Worm (Caenorhabditis elegans) whole organism, L2 larva: ENCODE data around the gene srd-4.

Experiments
- C34F6.9 ChIP-seq: fragments of 150-350 bp; optimal IDR thresholded peaks from 2 replicates; lab custom pipeline; 2014; ENCODE audit warnings: missing biosample characterization, missing genetic modification characterization
- F13H6.1 ChIP-seq: sonication (generic microtip); optimal IDR thresholded peaks from 2 replicates; lab custom pipeline; 2016; ENCODE audit warnings: missing genetic modification characterization, missing compliant biosample characterization
- R02D3.7 ChIP-seq: fragments of 150-350 bp; optimal IDR thresholded peaks from 2 replicates; lab custom pipeline; 2014; ENCODE audit warnings: missing biosample characterization, missing genetic modification characterization
- ZK546.5 ChIP-seq: sonication (generic microtip); optimal IDR thresholded peaks from 2 replicates; lab custom pipeline; 2017; ENCODE audit warnings: missing biosample characterization, missing genetic modification characterization
- alr-1 ChIP-seq: fragments of 150-350 bp; optimal IDR thresholded peaks from 2 replicates; lab custom pipeline; 2014; ENCODE audit warnings: missing biosample characterization, missing genetic modification characterization
- ama-1 ChIP-seq: fragments of 150-350 bp; optimal IDR thresholded peaks from 2 replicates; lab custom pipeline; 2018; ENCODE audit warnings: inconsistent platforms
- blmp-1 ChIP-seq: sonication (generic microtip); optimal IDR thresholded peaks from 2 replicates; lab custom pipeline; 2017; ENCODE audit warnings: missing genetic modification characterization, mild to moderate bottlenecking, missing compliant biosample characterization, antibody characterized with exemption, moderate library complexity; ENCODE audit not compliant: insufficient read depth
- ceh-16 ChIP-seq: fragments of 150-350 bp; optimal IDR thresholded peaks from 2 replicates; lab custom pipeline; 2014; ENCODE audit warnings: missing biosample characterization, missing genetic modification characterization
- ceh-82 ChIP-seq: fragments of 150-350 bp; optimal IDR thresholded peaks from 2 replicates; lab custom pipeline; 2014; ENCODE audit warnings: missing biosample characterization, missing genetic modification characterization
- crh-2 ChIP-seq: sonication (generic microtip); optimal IDR thresholded peaks from 2 replicates; lab custom pipeline; 2017; ENCODE audit warnings: missing biosample characterization, missing genetic modification characterization
- dmd-4 ChIP-seq: sonication (generic microtip); optimal IDR thresholded peaks from 2 replicates; lab custom pipeline; 2017; ENCODE audit warnings: missing biosample characterization, missing genetic modification characterization
- elt-3 ChIP-seq: sonication (generic microtip); optimal IDR thresholded peaks from 2 replicates; lab custom pipeline; 2017; ENCODE audit warnings: missing biosample characterization, missing genetic modification characterization
- fos-1 ChIP-seq: fragments of 150-350 bp; optimal IDR thresholded peaks from 2 replicates; lab custom pipeline; 2014; ENCODE audit warnings: missing biosample characterization, missing genetic modification characterization
- gmeb-1 ChIP-seq: fragments of 150-350 bp; optimal IDR thresholded peaks from 2 replicates; lab custom pipeline; 2014; ENCODE audit warnings: missing biosample characterization, missing genetic modification characterization
- lin-11 ChIP-seq: fragments of 150-350 bp; sonication (generic microtip); optimal IDR thresholded peaks from 2 replicates; lab custom pipeline; 2014; ENCODE audit warnings: missing biosample characterization, missing genetic modification characterization, inconsistent platforms, mixed read lengths
- lin-13 ChIP-seq: fragments of 150-350 bp; optimal IDR thresholded peaks from 2 replicates; lab custom pipeline; 2014; ENCODE audit warnings: missing biosample characterization, missing genetic modification reagents, missing genetic modification characterization
- lin-39 ChIP-seq: fragments of 150-350 bp; optimal IDR thresholded peaks from 2 replicates; lab custom pipeline; 2014; ENCODE audit warnings: missing biosample characterization, missing genetic modification reagents, missing genetic modification characterization
- lsy-2 ChIP-seq, 2 experiments: fragments of 150-350 bp in 1 of 2; sonication (generic microtip) in 1 of 2; optimal IDR thresholded peaks; 2 replicates each; lab custom pipeline; 2014 to 2017; ENCODE audit warnings: missing biosample characterization in 2 of 2, missing genetic modification characterization in 2 of 2
- mbf-1 ChIP-seq: sonication (generic microtip); optimal IDR thresholded peaks from 2 replicates; lab custom pipeline; 2017; ENCODE audit warnings: missing biosample characterization, missing genetic modification characterization
- mdl-1 ChIP-seq, 2 experiments: fragments of 150-350 bp in 1 of 2; sonication (generic microtip) in 1 of 2; optimal IDR thresholded peaks; 2 replicates each; lab custom pipeline; 2017; ENCODE audit warnings: missing biosample characterization in 2 of 2, missing genetic modification characterization in 2 of 2
- nhr-10 ChIP-seq: sonication (generic microtip); optimal IDR thresholded peaks from 2 replicates; lab custom pipeline; 2017; ENCODE audit warnings: missing biosample characterization, missing genetic modification characterization
- nhr-129 ChIP-seq: fragments of 150-350 bp; optimal IDR thresholded peaks from 2 replicates; lab custom pipeline; 2014; ENCODE audit warnings: missing biosample characterization, missing genetic modification characterization
- nhr-21 ChIP-seq: fragments of 150-350 bp; optimal IDR thresholded peaks from 2 replicates; lab custom pipeline; 2014; ENCODE audit warnings: missing biosample characterization, missing genetic modification characterization
- nhr-237 ChIP-seq: fragments of 150-350 bp; optimal IDR thresholded peaks from 2 replicates; lab custom pipeline; 2014; ENCODE audit warnings: missing biosample characterization, missing genetic modification characterization
- nhr-25 ChIP-seq: fragments of 150-350 bp; sonication (generic microtip); optimal IDR thresholded peaks from 3 replicates; lab custom pipeline; 2014; ENCODE audit warnings: missing biosample characterization, missing genetic modification characterization
- nhr-77 ChIP-seq: fragments of 150-350 bp; optimal IDR thresholded peaks from 2 replicates; lab custom pipeline; 2014; ENCODE audit warnings: missing biosample characterization, missing genetic modification characterization
- skn-1 ChIP-seq: sonication (generic microtip); optimal IDR thresholded peaks from 2 replicates; lab custom pipeline; 2017; ENCODE audit warnings: missing biosample characterization, missing genetic modification characterization
- sma-3 ChIP-seq: sonication (generic microtip); optimal IDR thresholded peaks from 2 replicates; lab custom pipeline; 2016; ENCODE audit warnings: missing genetic modification reagents, missing genetic modification characterization, missing compliant biosample characterization
- sma-9 ChIP-seq, 2 experiments: fragments of 150-350 bp in 1 of 2; sonication (generic microtip) in 1 of 2; optimal IDR thresholded peaks; 2 replicates each; lab custom pipeline; 2014 to 2016; ENCODE audit warnings: missing genetic modification characterization in 2 of 2, mild to moderate bottlenecking in 1 of 2, missing biosample characterization in 1 of 2, missing compliant biosample characterization in 1 of 2, missing genetic modification reagents in 1 of 2, moderate library complexity in 1 of 2
- snpc-4 ChIP-seq: fragments of 150-350 bp; optimal IDR thresholded peaks from 2 replicates; lab custom pipeline; 2014; ENCODE audit warnings: missing biosample characterization, missing genetic modification characterization
- unc-39 ChIP-seq: fragments of 150-350 bp; optimal IDR thresholded peaks from 2 replicates; lab custom pipeline; 2014; ENCODE audit warnings: missing biosample characterization, missing genetic modification characterization
- unc-55 ChIP-seq: fragments of 150-350 bp; sonication (generic microtip); optimal IDR thresholded peaks from 3 replicates; lab custom pipeline; 2014; ENCODE audit warnings: missing biosample characterization, missing genetic modification reagents, missing genetic modification characterization

srd-4 gene

ce11 chrV:12183854-12184253 lies 895 bp upstream of the srd-4 start, which contains the start of gene usip-1:
usip-1 (minus strand) TSS chrV:12184194.
- TF ChIP-seq lin-13 (GFP tag; lab: Kevin White, UChicago) (no peak), nhr-237 (tag; lab: Kevin White, UChicago) (no peak), dmd-4 (no peak), nhr-77 (no peak), sma-9 (GFP tag; optimal IDR thresholded peaks at IDR 0.05; lab: Kevin White, UChicago) (no peak), sma-9 (tag; optimal IDR thresholded peaks at IDR 0.05; lab: Kevin White, UChicago) (no peak), C34F6.9 (tag; lab: Kevin White, UChicago) (no peak), nhr-10 (no peak), nhr-129 (tag; lab: Kevin White, UChicago) (no peak), lsy-2 (tag; optimal IDR thresholded peaks at IDR 0.05; lab: Kevin White, UChicago) (no peak), sma-3 (GFP tag; lab: Kevin White, UChicago) (no peak)

ce11 chrV:12187344-12187743 lies 2.6 kb downstream of the srd-4 start, which contains the start of gene ZK863.8:
ZK863.8 (minus strand) TSS chrV:12187516.
- TF ChIP-seq F13H6.1 (peak; percentile 23), nhr-129 (tag; lab: Kevin White, UChicago) (peak; percentile 18), dmd-4 (no peak)
- TF ChIP-seq, all 48 proteins: peak for 2

DNA sequence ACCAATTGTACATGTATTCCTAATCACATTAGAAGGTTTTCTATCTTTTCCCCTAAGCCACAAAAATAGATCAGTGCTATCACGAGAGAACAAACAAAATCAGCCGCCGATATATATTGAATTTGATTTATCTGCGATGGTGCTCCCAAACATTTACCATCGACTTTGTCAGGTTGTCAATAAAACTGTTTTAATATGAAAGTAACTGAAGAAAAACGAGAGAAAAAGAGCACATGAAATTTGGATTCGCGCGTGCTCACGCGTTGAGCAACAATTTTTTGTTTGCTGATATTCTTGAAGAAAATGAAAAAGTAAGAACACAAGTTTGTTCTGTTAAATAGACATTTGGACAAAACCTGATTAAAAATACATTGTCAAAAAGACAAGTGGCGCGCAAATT lies 4.1 kb downstream of the srd-4 start:
- TF ChIP-seq F13H6.1 (peak; percentile 51), skn-1 (no peak)

DNA sequence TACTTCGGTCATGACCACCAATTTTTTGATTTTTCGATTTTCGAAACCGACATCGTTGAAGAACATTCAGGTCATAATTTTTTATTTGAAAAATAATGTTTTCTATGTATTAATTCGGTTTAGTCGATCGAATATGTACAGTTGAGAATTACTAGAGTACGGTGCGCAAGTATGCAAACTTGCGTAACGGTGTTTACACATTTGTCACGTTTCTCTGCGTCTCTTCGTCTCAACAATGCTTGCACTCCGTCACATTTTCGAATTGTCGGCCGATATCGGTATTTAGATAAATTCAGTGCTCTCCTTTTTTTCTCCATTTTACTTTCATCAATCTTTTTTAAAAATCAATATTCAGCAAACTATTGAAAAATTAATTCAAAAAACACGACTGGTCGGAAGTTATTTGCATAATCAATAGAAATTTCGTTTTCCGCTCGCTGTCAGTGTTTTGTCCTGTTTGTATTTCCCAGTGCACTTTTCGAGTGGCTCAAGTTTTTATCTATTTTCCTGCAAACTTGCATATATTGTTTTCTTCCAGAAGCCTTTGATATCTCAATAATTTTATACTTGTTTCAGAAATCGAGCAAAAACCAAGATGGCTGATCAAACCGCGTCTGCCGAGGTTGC lies 6.3 kb downstream of the srd-4 start, which contains the start of gene dpy-30:
dpy-30 (plus strand) TSS at position 577 of the 627 bp plus-strand sequence.
- TF ChIP-seq lsy-2 (tag; optimal IDR thresholded peaks at IDR 0.05; lab: Kevin White, UChicago): peak; percentile 87 to 97
- peak; percentile 66 for TF ChIP-seq sma-9 (GFP tag; optimal IDR thresholded peaks at IDR 0.05; lab: Kevin White, UChicago)
- TF ChIP-seq sma-9 (tag; optimal IDR thresholded peaks at IDR 0.05; lab: Kevin White, UChicago): no peak
- peak; percentile 17 for TF ChIP-seq lin-11 (tag; lab: Kevin White, UChicago)
- peak; percentile 69 for TF ChIP-seq gmeb-1 (tag; lab: Kevin White, UChicago)
- TF ChIP-seq alr-1 (tag; lab: Kevin White, UChicago): no peak
- no peak for TF ChIP-seq R02D3.7 (tag; lab: Kevin White, UChicago)
- TF ChIP-seq unc-55 (GFP tag; lab: Kevin White, UChicago): peak; percentile 75
- no peak for TF ChIP-seq fos-1
- peak; percentile 41 for TF ChIP-seq F13H6.1
- no peak for TF ChIP-seq mdl-1 (tag; optimal IDR thresholded peaks at IDR 0.05; lab: Kevin White, UChicago)
- TF ChIP-seq snpc-4 (tag; lab: Kevin White, UChicago): peak; percentile 29
- no peak for TF ChIP-seq ama-1 (lab: Kevin White, UChicago)
- peak; percentile 73 for TF ChIP-seq nhr-129 (tag; lab: Kevin White, UChicago)
- TF ChIP-seq crh-2 (tag; lab: Kevin White, UChicago): peak; percentile 70
- peak; percentile 39 for TF ChIP-seq nhr-25 (tag; lab: Kevin White, UChicago)
- no peak for TF ChIP-seq ceh-82 (tag; lab: Kevin White, UChicago)
- peak; percentile 46 for TF ChIP-seq sma-3 (GFP tag; lab: Kevin White, UChicago)
- TF ChIP-seq lin-39 (tag; lab: Kevin White, UChicago): no peak
- no peak for TF ChIP-seq blmp-1 (tag; lab: Kevin White, UChicago)
- TF ChIP-seq lin-13 (GFP tag; lab: Kevin White, UChicago): peak; percentile 13
- no peak for TF ChIP-seq ZK546.5 (tag; lab: Kevin White, UChicago)
- TF ChIP-seq unc-39 (tag; lab: Kevin White, UChicago): no peak
- TF ChIP-seq elt-3 (tag; lab: Kevin White, UChicago): no peak
- peak; percentile 85 for TF ChIP-seq C34F6.9 (tag; lab: Kevin White, UChicago)
- TF ChIP-seq, all 48 proteins: peak for 13

- TF ChIP-seq unc-55 (GFP tag; lab: Kevin White, UChicago): no peak
- TF ChIP-seq, all 48 proteins: peak for 0
These were observed 7.4 kb downstream of the srd-4 start, which contains the start of gene rnp-1 for ce11 chrV:12192129-12192528. rnp-1 (plus strand) TSS chrV:12192273.

- TF ChIP-seq nhr-21: peak; percentile 6
- no peak for TF ChIP-seq nhr-129 (tag; lab: Kevin White, UChicago)
- TF ChIP-seq nhr-237 (tag; lab: Kevin White, UChicago): no peak
- peak; percentile 40 for TF ChIP-seq nhr-25 (tag; lab: Kevin White, UChicago)
- TF ChIP-seq lsy-2 (tag; optimal IDR thresholded peaks at IDR 0.05; lab: Kevin White, UChicago): peak in 1 of 2 experiments; percentile 13
- no peak for TF ChIP-seq mbf-1
- TF ChIP-seq ceh-16 (tag; lab: Kevin White, UChicago): peak; percentile 39
- peak; percentile 10 for TF ChIP-seq fos-1
- peak; percentile 48 for TF ChIP-seq sma-3 (GFP tag; lab: Kevin White, UChicago)
- TF ChIP-seq blmp-1 (tag; lab: Kevin White, UChicago): no peak
These were observed 9.5 kb downstream of the srd-4 start, which contains the start of gene ogdh-2 for ce11 chrV:12194275-12194674. ogdh-2 (plus strand) TSS chrV:12194507.
